Worm (Caenorhabditis elegans) whole organism, L4 larva: ENCODE data around the gene nifk-1.

Source experiments
- nhr-10 ChIP-seq: fragments of 150-350 bp; optimal IDR thresholded peaks from 2 replicates; lab custom pipeline; 2014; ENCODE audit warnings: missing biosample characterization, missing genetic modification characterization
- nhr-237 ChIP-seq: sonication (generic microtip); optimal IDR thresholded peaks from 2 replicates; lab custom pipeline; 2017; ENCODE audit warnings: missing biosample characterization, missing genetic modification characterization
- pha-4 ChIP-seq, 2 experiments: fragments of 150-350 bp in 1 of 2; fragments of 200-800 bp in 1 of 2; sonication (Bioruptor generic) in 1 of 2; IDR thresholded peaks in 1 of 2; optimal IDR thresholded peaks in 1 of 2; 2 replicates each; pipeline versions ENCODE4 v1.3.6 to Lab custom; 2014 to 2022; ENCODE audit warnings: missing genetic modification characterization in 2 of 2, missing genetic modification reagents in 2 of 2, missing biosample characterization in 1 of 2, missing compliant biosample characterization in 1 of 2

DNA sequence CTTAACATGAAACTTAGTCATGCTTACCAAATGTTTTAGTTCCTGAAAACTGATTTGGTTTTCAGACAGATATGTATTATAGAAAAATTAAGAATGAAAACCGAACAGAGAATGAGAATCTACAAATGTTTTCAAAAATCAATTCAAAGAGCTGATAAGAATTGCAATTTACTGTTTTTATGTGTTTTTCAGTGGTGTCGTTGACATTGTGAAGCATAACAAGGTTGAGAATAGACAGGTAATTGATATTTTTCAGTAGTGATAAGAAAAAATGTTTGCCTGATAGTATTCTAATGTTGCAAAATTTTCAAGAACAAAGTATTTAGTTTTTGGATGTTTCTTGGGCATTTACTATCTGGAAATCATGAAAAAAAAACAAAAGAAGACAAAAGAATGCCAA is 49.8 kb downstream of the nifk-1 start, which contains the start of gene pfas-1:
- no peak for TF ChIP-seq nhr-10
- no peak for TF ChIP-seq pha-4 (GFP tag; IDR thresholded peaks at IDR 0.05; lab: Robert Waterston, UW)
- TF ChIP-seq pha-4 (tag; optimal IDR thresholded peaks at IDR 0.05; lab: Kevin White, UChicago) = no peak
- no peak for TF ChIP-seq nhr-237 (tag; lab: Kevin White, UChicago)
